Worm (Caenorhabditis elegans) whole organism, early embryonic: Measurements from ENCODE around the gene glt-1.

Experiments used
- B0310.2 ChIP-seq: sonication (generic microtip); optimal IDR thresholded peaks from 2 replicates; lab custom pipeline; 2016; ENCODE audit warnings: mild to moderate bottlenecking, missing genetic modification characterization, missing compliant biosample characterization
- F13C5.2 ChIP-seq: sonication (generic microtip); optimal IDR thresholded peaks from 2 replicates; lab custom pipeline; 2017; ENCODE audit warnings: mild to moderate bottlenecking, missing genetic modification characterization, inconsistent platforms, missing compliant biosample characterization
- aly-1 ChIP-seq: sonication (generic microtip); optimal IDR thresholded peaks from 2 replicates; lab custom pipeline; 2016; ENCODE audit warnings: missing genetic modification characterization, missing compliant biosample characterization
- ama-1 ChIP-seq: fragments of 150-350 bp; optimal IDR thresholded peaks from 2 replicates; lab custom pipeline; 2014
- ceh-13 ChIP-seq: fragments of 200-800 bp; sonication (Bioruptor generic); optimal IDR thresholded peaks from 2 replicates; lab custom pipeline; 2018; ENCODE audit warnings: mild to moderate bottlenecking, missing genetic modification characterization, missing compliant biosample characterization
- ceh-36 ChIP-seq: sonication (generic microtip); optimal IDR thresholded peaks from 2 replicates; lab custom pipeline; 2016; ENCODE audit warnings: missing genetic modification characterization, inconsistent platforms, missing compliant biosample characterization
- ets-7 ChIP-seq: sonication (generic microtip); optimal IDR thresholded peaks from 2 replicates; lab custom pipeline; 2016; ENCODE audit warnings: missing genotype, missing genetic modification characterization, missing compliant biosample characterization
- flt-1 ChIP-seq: fragments of 200-800 bp; sonication (Bioruptor generic); IDR thresholded peaks from 2 replicates; pipeline ENCODE4 v1.3.6; 2022; ENCODE audit warnings: missing genetic modification characterization, missing compliant biosample characterization
- hmbx-1 ChIP-seq: sonication (generic microtip); optimal IDR thresholded peaks from 2 replicates; lab custom pipeline; 2016; ENCODE audit warnings: mild to moderate bottlenecking, missing genetic modification characterization, missing compliant biosample characterization
- hmg-4 ChIP-seq: fragments of 200-800 bp; sonication (Bioruptor generic); optimal IDR thresholded peaks from 2 replicates; lab custom pipeline; 2018; ENCODE audit warnings: mild to moderate bottlenecking, missing genetic modification characterization, missing compliant biosample characterization
- hnd-1 ChIP-seq: sonication (generic microtip); optimal IDR thresholded peaks from 2 replicates; lab custom pipeline; 2016; ENCODE audit warnings: missing genetic modification characterization, missing compliant biosample characterization
- pes-1 ChIP-seq: fragments of 200-800 bp; sonication (Bioruptor generic); IDR thresholded peaks from 2 replicates; pipeline ENCODE4 v1.3.6; 2022; ENCODE audit warnings: missing genetic modification reagents, missing genetic modification characterization, missing compliant biosample characterization
- scrt-1 ChIP-seq: fragments of 200-800 bp; sonication (Bioruptor generic); IDR thresholded peaks from 2 replicates; pipeline ENCODE4 v1.3.6; 2022; ENCODE audit warnings: missing genetic modification characterization, missing compliant biosample characterization
- sea-1 ChIP-seq: fragments of 200-800 bp; sonication (Bioruptor generic); conservative IDR thresholded peaks from 2 replicates; pipeline ENCODE4 v1.3.6; 2022; ENCODE audit warnings: missing genetic modification characterization, missing compliant biosample characterization
- tbx-11 ChIP-seq: fragments of 200-800 bp; sonication (Bioruptor generic); IDR thresholded peaks from 2 replicates; pipeline ENCODE4 v1.3.6; 2022; ENCODE audit warnings: missing genetic modification characterization, missing compliant biosample characterization
- tbx-37 ChIP-seq: fragments of 200-800 bp; sonication (Bioruptor generic); conservative IDR thresholded peaks from 2 replicates; pipeline ENCODE4 v1.3.6; 2022; ENCODE audit warnings: missing genetic modification reagents, missing genetic modification characterization, missing compliant biosample characterization
- tra-4 ChIP-seq: sonication (generic microtip); optimal IDR thresholded peaks from 2 replicates; lab custom pipeline; 2017; ENCODE audit warnings: missing genetic modification characterization, missing compliant biosample characterization

The glt-1 gene

DNA sequence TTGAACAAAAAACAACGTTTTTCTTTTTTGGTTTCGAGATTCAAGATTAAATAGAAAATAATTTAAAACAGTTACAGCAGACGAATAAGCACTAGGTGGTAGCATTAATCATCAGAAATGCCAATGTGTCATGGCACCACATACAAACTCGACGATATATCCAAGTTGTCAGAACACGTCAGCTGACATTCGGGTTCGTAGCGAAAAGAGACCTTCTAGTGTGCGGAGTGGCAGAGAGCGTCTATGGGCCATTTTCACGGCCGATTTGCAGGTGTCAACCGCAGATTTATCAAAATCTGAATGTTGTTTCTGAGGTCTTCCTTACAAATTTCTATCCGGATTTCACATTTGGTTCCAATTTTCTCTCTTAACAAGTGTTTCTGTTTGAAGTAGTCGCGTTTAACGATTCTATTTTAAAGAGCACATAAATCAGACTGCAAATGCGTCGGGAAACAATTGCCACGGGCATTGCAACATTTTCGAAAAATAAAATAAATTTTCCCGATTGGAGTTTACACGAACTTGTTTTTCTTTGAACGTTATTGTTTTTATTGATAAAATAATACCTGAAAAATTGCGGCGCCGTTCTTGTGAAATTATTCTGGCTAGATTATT, 7.6 kb upstream of the glt-1 start:
- TF ChIP-seq tbx-37 (GFP tag; lab: Robert Waterston, UW) (no peak), ama-1 (lab: Kevin White, UChicago) (no peak), pes-1 (no peak), B0310.2 (tag; lab: Kevin White, UChicago) (no peak), tra-4 (tag; lab: Kevin White, UChicago) (no peak), sea-1 (GFP tag; lab: Robert Waterston, UW) (no peak), ets-7 (tag; lab: Kevin White, UChicago) (no peak), flt-1 (GFP tag; lab: Robert Waterston, UW) (no peak)

DNA sequence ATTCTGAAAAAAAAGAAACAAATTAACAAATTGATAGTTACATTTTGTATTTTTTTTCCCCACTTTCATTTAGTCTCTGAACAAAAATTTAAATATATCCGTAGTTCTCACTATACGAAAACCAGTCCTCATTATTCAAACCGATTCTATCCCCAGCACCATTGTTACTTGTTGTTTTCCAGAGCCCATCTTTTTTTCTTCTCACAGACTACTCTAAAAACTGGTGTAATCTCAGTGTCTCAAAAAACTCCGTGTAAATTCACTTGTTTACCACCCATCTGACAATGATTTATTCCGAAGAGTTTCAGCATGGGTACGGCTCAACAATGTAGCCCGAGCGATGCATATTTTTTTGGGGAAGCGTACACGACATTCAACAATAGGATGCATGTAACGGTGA, 6.8 kb upstream of the glt-1 start, which contains the start of gene C12D12.3:
Gene C12D12.3 (plus strand): TSS at position 301 of the 400 bp plus-strand sequence.
- TF ChIP-seq hmbx-1 = no peak
- TF ChIP-seq ama-1 (lab: Kevin White, UChicago) = no peak
- TF ChIP-seq scrt-1 = no peak
- no peak for TF ChIP-seq tbx-37 (GFP tag; lab: Robert Waterston, UW)
- no peak for TF ChIP-seq hmg-4 (GFP tag; lab: Kevin White, UChicago)
- TF ChIP-seq aly-1 = no peak
- no peak for TF ChIP-seq tbx-11 (GFP tag; lab: Robert Waterston, UW)
- no peak for TF ChIP-seq ceh-36 (tag; lab: Kevin White, UChicago)
- TF ChIP-seq hnd-1 = no peak
- TF ChIP-seq flt-1 (GFP tag; lab: Robert Waterston, UW) = no peak
- TF ChIP-seq ets-7 (tag; lab: Kevin White, UChicago) = no peak
- no peak for TF ChIP-seq B0310.2 (tag; lab: Kevin White, UChicago)

DNA sequence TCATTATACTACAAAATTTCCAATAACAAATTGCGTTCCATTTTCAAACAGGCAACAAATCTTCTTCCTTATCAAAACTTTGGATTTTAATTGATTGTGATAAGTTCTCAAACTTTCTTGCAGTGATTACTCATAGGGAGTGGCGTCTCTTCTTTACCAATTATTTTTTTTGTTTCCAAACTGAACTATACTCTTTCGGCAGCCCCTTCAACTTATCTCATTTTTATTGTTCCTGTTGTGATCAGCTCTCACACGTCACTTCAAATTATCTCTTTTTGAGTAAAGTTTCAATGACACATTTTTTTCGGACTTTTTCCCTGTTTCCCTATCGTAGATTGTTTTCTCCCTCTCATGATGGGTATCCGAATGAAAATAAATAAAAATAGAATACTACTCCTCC, 3.4 kb upstream of the glt-1 start:
- TF ChIP-seq F13C5.2 (tag; lab: Kevin White, UChicago) (no peak), ets-7 (tag; lab: Kevin White, UChicago) (no peak), tbx-11 (GFP tag; lab: Robert Waterston, UW) (no peak), hmbx-1 (no peak), sea-1 (GFP tag; lab: Robert Waterston, UW) (no peak), ama-1 (lab: Kevin White, UChicago) (no peak), B0310.2 (tag; lab: Kevin White, UChicago) (no peak), scrt-1 (no peak), tra-4 (tag; lab: Kevin White, UChicago) (no peak), ceh-13 (GFP tag; lab: Kevin White, UChicago) (no peak), tbx-37 (GFP tag; lab: Robert Waterston, UW) (no peak), pes-1 (no peak), hnd-1 (no peak), aly-1 (no peak), flt-1 (GFP tag; lab: Robert Waterston, UW) (no peak), ceh-36 (tag; lab: Kevin White, UChicago) (no peak), hmg-4 (GFP tag; lab: Kevin White, UChicago) (no peak)

DNA sequence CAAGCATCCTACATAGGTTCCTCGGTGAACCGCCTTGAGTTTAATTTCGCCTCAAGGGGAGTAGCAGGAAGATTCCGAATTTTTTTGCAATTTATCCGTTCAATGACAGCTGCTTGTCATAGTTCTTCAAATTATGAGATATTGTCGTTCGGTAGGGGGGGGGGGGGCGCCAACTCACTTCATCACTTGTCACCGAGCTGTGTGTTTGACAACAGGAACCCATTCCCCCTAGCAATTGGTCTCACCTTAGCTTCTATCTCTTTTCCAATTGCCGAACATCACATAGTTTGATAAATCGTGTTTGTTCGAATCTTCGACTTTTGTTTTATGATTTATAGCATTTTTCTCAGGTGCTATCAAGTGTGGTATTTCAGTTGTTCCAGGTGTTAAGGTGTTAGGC, 1.2 kb upstream of the glt-1 start:
- no peak for TF ChIP-seq hnd-1
- TF ChIP-seq flt-1 (GFP tag; lab: Robert Waterston, UW) = no peak
- TF ChIP-seq aly-1 = no peak
- TF ChIP-seq tbx-11 (GFP tag; lab: Robert Waterston, UW) = no peak
- TF ChIP-seq ets-7 (tag; lab: Kevin White, UChicago) = no peak
- TF ChIP-seq ama-1 (lab: Kevin White, UChicago) = no peak
- TF ChIP-seq pes-1 = no peak
- no peak for TF ChIP-seq scrt-1
- no peak for TF ChIP-seq tra-4 (tag; lab: Kevin White, UChicago)
- no peak for TF ChIP-seq B0310.2 (tag; lab: Kevin White, UChicago)
- no peak for TF ChIP-seq hmg-4 (GFP tag; lab: Kevin White, UChicago)
- TF ChIP-seq ceh-36 (tag; lab: Kevin White, UChicago) = no peak
- TF ChIP-seq sea-1 (GFP tag; lab: Robert Waterston, UW) = no peak
- TF ChIP-seq tbx-37 (GFP tag; lab: Robert Waterston, UW) = no peak
- no peak for TF ChIP-seq ceh-13 (GFP tag; lab: Kevin White, UChicago)

DNA sequence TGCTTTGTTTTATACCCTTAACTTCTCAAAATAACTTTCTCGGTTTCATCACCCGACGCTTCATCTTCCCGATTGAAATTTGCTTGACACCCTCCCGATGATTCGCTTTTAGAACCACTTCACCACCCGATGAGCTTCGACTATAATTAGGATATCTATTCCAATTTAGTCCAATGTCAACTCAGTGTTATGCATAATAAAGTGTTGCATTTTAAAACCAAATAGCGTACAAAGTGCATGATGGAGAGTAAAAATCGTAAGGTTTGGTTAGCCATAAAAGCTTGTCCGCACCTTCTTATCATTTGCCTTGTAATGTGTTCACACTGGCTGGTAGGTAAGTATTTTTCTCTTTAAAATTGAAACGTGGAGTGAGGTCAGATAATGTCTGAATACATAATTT, 3.1 kb downstream of the glt-1 start, which contains the start of gene C12D12.1:
Gene C12D12.1 (plus strand): TSS at position 301 of the 400 bp plus-strand sequence.
- TF ChIP-seq B0310.2 (tag; lab: Kevin White, UChicago) (no peak), tbx-11 (GFP tag; lab: Robert Waterston, UW) (no peak), pes-1 (no peak), F13C5.2 (tag; lab: Kevin White, UChicago) (no peak), scrt-1 (no peak), aly-1 (no peak), tbx-37 (GFP tag; lab: Robert Waterston, UW) (no peak), sea-1 (GFP tag; lab: Robert Waterston, UW) (no peak), ama-1 (lab: Kevin White, UChicago) (no peak), hmbx-1 (no peak), ceh-36 (tag; lab: Kevin White, UChicago) (no peak), ceh-13 (GFP tag; lab: Kevin White, UChicago) (no peak), hmg-4 (GFP tag; lab: Kevin White, UChicago) (no peak), ets-7 (tag; lab: Kevin White, UChicago) (no peak), tra-4 (tag; lab: Kevin White, UChicago) (no peak), hnd-1 (no peak), flt-1 (GFP tag; lab: Robert Waterston, UW) (no peak)

DNA sequence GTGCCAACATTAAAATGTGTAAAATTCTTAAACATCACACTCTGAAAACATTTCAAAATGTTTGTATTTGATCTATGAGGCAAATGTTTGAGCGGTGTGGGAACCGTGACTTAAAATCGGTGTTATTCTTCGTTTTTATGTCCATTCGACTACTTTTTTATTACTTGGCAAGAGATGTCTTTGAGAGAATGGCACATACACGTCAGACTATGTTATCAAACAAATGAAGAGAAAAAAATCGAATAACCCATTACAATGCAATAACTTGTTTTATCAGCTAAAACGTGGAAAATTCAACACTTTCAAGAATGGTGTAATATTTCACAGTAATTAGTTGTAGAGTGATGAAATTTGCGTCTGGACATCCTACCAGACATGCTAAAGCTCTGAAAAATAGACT, 4.0 kb downstream of the glt-1 start:
- TF ChIP-seq pes-1 (no peak), hmg-4 (GFP tag; lab: Kevin White, UChicago) (no peak), F13C5.2 (tag; lab: Kevin White, UChicago) (no peak), flt-1 (GFP tag; lab: Robert Waterston, UW) (no peak), hmbx-1 (no peak), scrt-1 (no peak), ceh-36 (tag; lab: Kevin White, UChicago) (no peak), ceh-13 (GFP tag; lab: Kevin White, UChicago) (no peak), tbx-37 (GFP tag; lab: Robert Waterston, UW) (no peak), ama-1 (lab: Kevin White, UChicago) (no peak), ets-7 (tag; lab: Kevin White, UChicago) (no peak), aly-1 (no peak), sea-1 (GFP tag; lab: Robert Waterston, UW) (no peak), B0310.2 (tag; lab: Kevin White, UChicago) (no peak), hnd-1 (no peak)
